Worm (Caenorhabditis elegans): Measurements from ENCODE around the gene xdh-1.

The xdh-1 gene

ce11 chrIV:14390023-14390614 is 22.6 kb downstream of the xdh-1 start:
- TF ChIP-seq ham-2 (GFP tag; optimal IDR thresholded peaks at IDR 0.05) (peak; percentile 87), ceh-83 (GFP tag; optimal IDR thresholded peaks at IDR 0.05) (no peak), nhr-2 (tag; optimal IDR thresholded peaks at IDR 0.05) (no peak), tbx-8 (GFP tag; optimal IDR thresholded peaks at IDR 0.05) (no peak), mls-2 (tag; optimal IDR thresholded peaks at IDR 0.05) (no peak), drap-1 (GFP tag; optimal IDR thresholded peaks at IDR 0.05) (no peak), elt-1 (tag; optimal IDR thresholded peaks at IDR 0.05; ENCODE audit: borderline replicate concordance, insufficient read depth) (peak; percentile 45), blmp-1 (tag; optimal IDR thresholded peaks at IDR 0.05) (peak; percentile 16)

ce11 chrIV:14389070-14389469 is 23.6 kb downstream of the xdh-1 start:
- TF ChIP-seq nhr-12 (tag; optimal IDR thresholded peaks at IDR 0.05) (no peak), elt-3 (tag; optimal IDR thresholded peaks at IDR 0.05) (no peak), nhr-237 (tag; optimal IDR thresholded peaks at IDR 0.05) (no peak), ces-1 (GFP tag; optimal IDR thresholded peaks at IDR 0.05) (no peak), nhr-2 (tag; optimal IDR thresholded peaks at IDR 0.05) (no peak), bed-3 (GFP tag; optimal IDR thresholded peaks at IDR 0.05) (no peak), nhr-76 (tag; optimal IDR thresholded peaks at IDR 0.05) (no peak), sptf-1 (tag; optimal IDR thresholded peaks at IDR 0.05) (no peak), nhr-28 (tag; optimal IDR thresholded peaks at IDR 0.05) (no peak), lin-13 (tag; optimal IDR thresholded peaks at IDR 0.05) (no peak), ceh-83 (GFP tag; optimal IDR thresholded peaks at IDR 0.05) (no peak), ztf-11 (tag; optimal IDR thresholded peaks at IDR 0.05) (no peak), M03D4.4 (tag; optimal IDR thresholded peaks at IDR 0.05) (no peak), lsy-2 (tag; optimal IDR thresholded peaks at IDR 0.05) (no peak), unc-62 (GFP tag; optimal IDR thresholded peaks at IDR 0.05) (no peak), blmp-1 (tag; optimal IDR thresholded peaks at IDR 0.05) (no peak), cnd-1 (tag; optimal IDR thresholded peaks at IDR 0.05) (no peak), elt-1 (tag; optimal IDR thresholded peaks at IDR 0.05; ENCODE audit: borderline replicate concordance, insufficient read depth) (no peak)

ce11 chrIV:14387766-14388553 is 24.7 kb downstream of the xdh-1 start:
- TF ChIP-seq elt-3 (tag; optimal IDR thresholded peaks at IDR 0.05) (no peak), mls-2 (tag; optimal IDR thresholded peaks at IDR 0.05) (no peak), sem-2 (GFP tag; optimal IDR thresholded peaks at IDR 0.05) (no peak), M03D4.4 (tag; optimal IDR thresholded peaks at IDR 0.05) (no peak), unc-62 (GFP tag; optimal IDR thresholded peaks at IDR 0.05) (no peak), lsy-2 (tag; optimal IDR thresholded peaks at IDR 0.05) (no peak), bed-3 (GFP tag; optimal IDR thresholded peaks at IDR 0.05) (no peak), blmp-1 (tag; optimal IDR thresholded peaks at IDR 0.05) (no peak), lin-32 (GFP tag; optimal IDR thresholded peaks at IDR 0.05) (no peak), elt-1 (tag; optimal IDR thresholded peaks at IDR 0.05; ENCODE audit: borderline replicate concordance, insufficient read depth) (no peak), mep-1 (tag; optimal IDR thresholded peaks at IDR 0.05) (no peak), cnd-1 (tag; optimal IDR thresholded peaks at IDR 0.05) (no peak), unc-120 (tag; optimal IDR thresholded peaks at IDR 0.05; ENCODE audit: poor library complexity, severe bottlenecking) (no peak)

- TF ChIP-seq pha-4 (tag; optimal IDR thresholded peaks at IDR 0.05) = no peak
- TF ChIP-seq lsy-2 (tag; optimal IDR thresholded peaks at IDR 0.05) = no peak
- no peak for TF ChIP-seq nhr-28 (tag; optimal IDR thresholded peaks at IDR 0.05)
- peak; percentile 28 for TF ChIP-seq blmp-1 (tag; optimal IDR thresholded peaks at IDR 0.05)
- TF ChIP-seq ztf-11 (tag; optimal IDR thresholded peaks at IDR 0.05) = no peak
- TF ChIP-seq lin-13 (tag; optimal IDR thresholded peaks at IDR 0.05) = no peak
- TF ChIP-seq unc-39 (tag; optimal IDR thresholded peaks at IDR 0.05) = no peak
Observed at ce11 chrIV:14385140-14385539, 27.6 kb downstream of the xdh-1 start.

ce11 chrIV:14384194-14384593 is 28.5 kb downstream of the xdh-1 start:
- no peak for TF ChIP-seq lin-32 (GFP tag; optimal IDR thresholded peaks at IDR 0.05)
- no peak for TF ChIP-seq hlh-1 (tag; optimal IDR thresholded peaks at IDR 0.05)
- no peak for TF ChIP-seq nhr-76 (tag; optimal IDR thresholded peaks at IDR 0.05)
- TF ChIP-seq mab-5 (tag; optimal IDR thresholded peaks at IDR 0.05) = no peak
- TF ChIP-seq pha-4 (tag; optimal IDR thresholded peaks at IDR 0.05) = no peak
- no peak for TF ChIP-seq lin-13 (tag; optimal IDR thresholded peaks at IDR 0.05)
- no peak for TF ChIP-seq unc-39 (tag; optimal IDR thresholded peaks at IDR 0.05)
- TF ChIP-seq ztf-11 (tag; optimal IDR thresholded peaks at IDR 0.05) = no peak
- TF ChIP-seq flh-1 (GFP tag; optimal IDR thresholded peaks at IDR 0.05) = no peak
- no peak for TF ChIP-seq snpc-4 (tag; optimal IDR thresholded peaks at IDR 0.05)
- no peak for TF ChIP-seq elt-3 (tag; optimal IDR thresholded peaks at IDR 0.05)
- TF ChIP-seq nhr-2 (tag; optimal IDR thresholded peaks at IDR 0.05) = no peak
- TF ChIP-seq ceh-43 (GFP tag; optimal IDR thresholded peaks at IDR 0.05) = no peak
- TF ChIP-seq ceh-39 (tag; optimal IDR thresholded peaks at IDR 0.05) = no peak
- no peak for TF ChIP-seq M03D4.4 (tag; optimal IDR thresholded peaks at IDR 0.05)
- no peak for TF ChIP-seq ces-1 (GFP tag; optimal IDR thresholded peaks at IDR 0.05)
- TF ChIP-seq sptf-1 (tag; optimal IDR thresholded peaks at IDR 0.05) = no peak
